Fruit fly (Drosophila melanogaster) whole organism, embryonic: Measurements from ENCODE around the gene chic.

Source experiments
- BEAF-32 ChIP-seq: fragments of 200-800 bp; sonication (Bioruptor generic); optimal IDR thresholded peaks from 3 replicates; lab custom pipeline; 2017; ENCODE audit warnings: missing biosample characterization, missing genetic modification characterization, mild to moderate bottlenecking, moderate library complexity, missing genetic modification reagents
- CG10147 ChIP-seq: fragments of 200-800 bp; sonication (Bioruptor generic); optimal IDR thresholded peaks from 2 replicates; lab custom pipeline; 2019; ENCODE audit warnings: missing biosample characterization, mild to moderate bottlenecking, missing genetic modification characterization, moderate library complexity
- CG1024 ChIP-seq: fragments of 200-800 bp; sonication (Bioruptor generic); IDR thresholded peaks from 2 replicates; pipeline ENCODE4 v1.3.6; 2022; ENCODE audit warnings: missing biosample characterization, missing genetic modification characterization
- CG11093 ChIP-seq: fragments of 200-800 bp; sonication (Bioruptor generic); IDR thresholded peaks from 3 replicates; pipeline ENCODE4 v1.3.6; 2022; ENCODE audit warnings: missing biosample characterization, missing genetic modification characterization
- CG13123 ChIP-seq: fragments of 200-800 bp; sonication (Bioruptor generic); optimal IDR thresholded peaks from 2 replicates; lab custom pipeline; 2016; ENCODE audit warnings: missing biosample characterization, missing genetic modification characterization
- CG13894 ChIP-seq: fragments of 200-800 bp; sonication (Bioruptor generic); optimal IDR thresholded peaks from 3 replicates; lab custom pipeline; 2018; ENCODE audit warnings: missing biosample characterization, mild to moderate bottlenecking, missing genetic modification characterization, moderate library complexity
- CG14441 ChIP-seq: fragments of 200-800 bp; sonication (Bioruptor generic); IDR thresholded peaks from 2 replicates; pipeline ENCODE4 v1.3.6; 2022; ENCODE audit warnings: missing biosample characterization, missing genetic modification characterization
- CG17328 ChIP-seq: fragments of 200-800 bp; sonication (Bioruptor generic); IDR thresholded peaks from 2 replicates; pipeline ENCODE4 v1.3.6; 2022; ENCODE audit warnings: missing biosample characterization, missing genetic modification characterization
- CG2120 ChIP-seq: fragments of 200-800 bp; sonication (Bioruptor generic); optimal IDR thresholded peaks from 3 replicates; lab custom pipeline; 2016; ENCODE audit warnings: missing biosample characterization, missing genetic modification characterization
- CG2129 ChIP-seq: fragments of 200-800 bp; sonication (Bioruptor generic); IDR thresholded peaks from 2 replicates; pipeline ENCODE4 v1.3.6; 2022; ENCODE audit warnings: missing biosample characterization, missing genetic modification characterization; ENCODE audit not compliant: partially characterized antibody
- CG2712 ChIP-seq: fragments of 200-800 bp; optimal IDR thresholded peaks from 3 replicates; lab custom pipeline; 2019; ENCODE audit warnings: missing biosample characterization, mild to moderate bottlenecking, missing genetic modification characterization, moderate library complexity
- CG32767 ChIP-seq: fragments of 200-800 bp; sonication (Bioruptor generic); IDR thresholded peaks from 2 replicates; pipeline ENCODE4 v1.3.6; 2022; ENCODE audit warnings: missing biosample characterization, missing genetic modification characterization
- CG3281 ChIP-seq: fragments of 200-800 bp; sonication (Bioruptor generic); optimal IDR thresholded peaks from 3 replicates; lab custom pipeline; 2017; ENCODE audit warnings: missing biosample characterization, mild to moderate bottlenecking, missing genetic modification characterization
- CG42726 ChIP-seq: fragments of 200-800 bp; sonication (Bioruptor generic); IDR thresholded peaks from 2 replicates; pipeline ENCODE4 v1.3.6; 2022; ENCODE audit warnings: missing biosample characterization, missing genetic modification characterization; ENCODE audit not compliant: partially characterized antibody
- CG7745 ChIP-seq: fragments of 200-800 bp; sonication (Bioruptor generic); optimal IDR thresholded peaks from 2 replicates; lab custom pipeline; 2018; ENCODE audit warnings: missing biosample characterization, mild to moderate bottlenecking, missing genetic modification characterization, moderate library complexity
- CG8089 ChIP-seq: fragments of 200-800 bp; sonication (Bioruptor generic); optimal IDR thresholded peaks from 3 replicates; lab custom pipeline; 2016; ENCODE audit warnings: missing biosample characterization, missing genetic modification characterization
- CG9817 ChIP-seq: fragments of 200-800 bp; sonication (Bioruptor generic); optimal IDR thresholded peaks from 2 replicates; lab custom pipeline; 2018; ENCODE audit warnings: missing biosample characterization, mild to moderate bottlenecking, missing genetic modification characterization, moderate library complexity
- Dek ChIP-seq: fragments of 200-800 bp; sonication (Bioruptor generic); optimal IDR thresholded peaks from 3 replicates; lab custom pipeline; 2019; ENCODE audit warnings: missing biosample characterization, mild to moderate bottlenecking, missing genetic modification characterization, moderate library complexity
- Dip2 ChIP-seq: fragments of 200-800 bp; sonication (Bioruptor generic); IDR thresholded peaks from 2 replicates; pipeline ENCODE4 v1.3.6; 2022; ENCODE audit warnings: missing biosample characterization, missing genetic modification characterization
- Dip3 ChIP-seq: fragments of 200-800 bp; sonication (Bioruptor generic); optimal IDR thresholded peaks from 3 replicates; lab custom pipeline; 2016; ENCODE audit warnings: missing biosample characterization, missing genetic modification characterization
- ERR ChIP-seq: fragments of 200-800 bp; sonication (Bioruptor generic); optimal IDR thresholded peaks from 2 replicates; lab custom pipeline; 2016; ENCODE audit warnings: missing biosample characterization, missing genetic modification characterization
- GATAe ChIP-seq: fragments of 200-800 bp; sonication (Bioruptor generic); conservative IDR thresholded peaks from 2 replicates; pipeline ENCODE4 v1.3.6; 2022; ENCODE audit warnings: missing biosample characterization, missing genetic modification characterization
- Hey ChIP-seq: fragments of 200-800 bp; sonication (Bioruptor generic); optimal IDR thresholded peaks from 3 replicates; lab custom pipeline; 2018; ENCODE audit warnings: missing biosample characterization, mild to moderate bottlenecking, missing genetic modification characterization
- Med ChIP-seq: fragments of 200-800 bp; sonication (Bioruptor generic); peaks from one replicate; lab custom pipeline; 2016; ENCODE audit warnings: missing biosample characterization, missing genetic modification characterization, mild to moderate bottlenecking, inconsistent platforms, moderate library complexity
- Myb ChIP-seq: fragments of 200-800 bp; sonication (Bioruptor generic); optimal IDR thresholded peaks from 2 replicates; lab custom pipeline; 2016; ENCODE audit warnings: missing biosample characterization, missing genetic modification characterization
- Nf-YA ChIP-seq: fragments of 200-800 bp; sonication (Bioruptor generic); IDR thresholded peaks from 2 replicates; pipeline ENCODE4 v1.3.6; 2022; ENCODE audit warnings: missing biosample characterization, missing genetic modification characterization
- Sox102F ChIP-seq: fragments of 200-800 bp; sonication (Bioruptor generic); optimal IDR thresholded peaks from 2 replicates; lab custom pipeline; 2018; ENCODE audit warnings: missing biosample characterization, mild to moderate bottlenecking, missing genetic modification characterization, moderate library complexity
- Trl ChIP-seq, 3 experiments: fragments of >200 bp in 2 of 3; fragments of 200-800 bp in 1 of 3; sonication (Bioruptor generic) in 1 of 3; optimal IDR thresholded peaks; 2 replicates in 1 of 3; 3 replicates in 2 of 3; lab custom pipeline; 2016 to 2017; ENCODE audit warnings: missing biosample characterization in 1 of 3, missing genetic modification characterization in 1 of 3
- ac ChIP-seq: fragments of 200-800 bp; sonication (Bioruptor generic); optimal IDR thresholded peaks from 3 replicates; lab custom pipeline; 2017; ENCODE audit warnings: missing biosample characterization, mild to moderate bottlenecking, missing genetic modification characterization
- ara ChIP-seq: fragments of 200-800 bp; sonication (Bioruptor generic); IDR thresholded peaks from 2 replicates; pipeline ENCODE4 v1.3.6; 2022; ENCODE audit warnings: missing biosample characterization, missing genetic modification characterization
- az2 ChIP-seq: fragments of 200-800 bp; sonication (Bioruptor generic); optimal IDR thresholded peaks from 3 replicates; lab custom pipeline; 2016; ENCODE audit warnings: missing biosample characterization, missing genetic modification characterization
- croc ChIP-seq: fragments of 200-800 bp; sonication (Bioruptor generic); conservative IDR thresholded peaks from 3 replicates; pipeline ENCODE4 v1.3.6; 2022; ENCODE audit warnings: missing biosample characterization, missing genetic modification characterization
- ems ChIP-seq: fragments of 200-800 bp; sonication (Bioruptor generic); optimal IDR thresholded peaks from 3 replicates; lab custom pipeline; 2016; ENCODE audit warnings: missing biosample characterization, missing genetic modification characterization
- eyg ChIP-seq: fragments of 200-800 bp; sonication (Bioruptor generic); optimal IDR thresholded peaks from 3 replicates; lab custom pipeline; 2016; ENCODE audit warnings: missing biosample characterization, missing genetic modification characterization
- fd96Cb ChIP-seq: fragments of 200-800 bp; sonication (Bioruptor generic); optimal IDR thresholded peaks from 2 replicates; lab custom pipeline; 2018; ENCODE audit warnings: missing biosample characterization, mild to moderate bottlenecking, missing genetic modification characterization, moderate library complexity
- gfzf ChIP-seq: fragments of 200-800 bp; sonication (Bioruptor generic); optimal IDR thresholded peaks from 2 replicates; lab custom pipeline; 2016; ENCODE audit warnings: missing biosample characterization, mild to moderate bottlenecking, missing genetic modification characterization, moderate library complexity
- jing ChIP-seq: fragments of 200-800 bp; sonication (Bioruptor generic); optimal IDR thresholded peaks from 2 replicates; lab custom pipeline; 2018; ENCODE audit warnings: missing biosample characterization, mild to moderate bottlenecking, missing genetic modification characterization
- kah ChIP-seq: fragments of 200-800 bp; sonication (Bioruptor generic); optimal IDR thresholded peaks from 2 replicates; lab custom pipeline; 2018; ENCODE audit warnings: missing biosample characterization, mild to moderate bottlenecking, missing genetic modification characterization
- kni ChIP-seq: fragments of 200-800 bp; sonication (Bioruptor generic); optimal IDR thresholded peaks from 3 replicates; lab custom pipeline; 2017; ENCODE audit warnings: mild to moderate bottlenecking, missing biosample characterization, missing genetic modification reagents, missing genetic modification characterization
- lab ChIP-seq: fragments of 200-800 bp; sonication (Bioruptor generic); optimal IDR thresholded peaks from 3 replicates; lab custom pipeline; 2017; ENCODE audit warnings: missing biosample characterization, missing genetic modification characterization, mild to moderate bottlenecking, moderate library complexity, missing genetic modification reagents
- lbe ChIP-seq: fragments of 200-800 bp; sonication (Bioruptor generic); optimal IDR thresholded peaks from 2 replicates; lab custom pipeline; 2016; ENCODE audit warnings: missing biosample characterization, mild to moderate bottlenecking, missing genetic modification characterization
- lilli ChIP-seq: fragments of 200-800 bp; sonication (Bioruptor generic); optimal IDR thresholded peaks from 3 replicates; lab custom pipeline; 2016; ENCODE audit warnings: missing biosample characterization, missing genetic modification characterization
- onecut ChIP-seq: fragments of 200-800 bp; sonication (Bioruptor generic); IDR thresholded peaks from 2 replicates; pipeline ENCODE4 v1.3.6; 2022; ENCODE audit warnings: missing biosample characterization, missing genetic modification characterization
- pb ChIP-seq: fragments of 200-800 bp; sonication (Bioruptor generic); optimal IDR thresholded peaks from 3 replicates; lab custom pipeline; 2016; ENCODE audit warnings: missing biosample characterization, missing genetic modification characterization
- pfk ChIP-seq: fragments of 200-800 bp; sonication (Bioruptor generic); optimal IDR thresholded peaks from 2 replicates; lab custom pipeline; 2018; ENCODE audit warnings: missing biosample characterization, mild to moderate bottlenecking, missing genetic modification characterization, moderate library complexity
- pros ChIP-seq: fragments of 200-800 bp; sonication (Bioruptor generic); optimal IDR thresholded peaks from 3 replicates; lab custom pipeline; 2019; ENCODE audit warnings: missing biosample characterization, mild to moderate bottlenecking, missing genetic modification characterization, moderate library complexity
- salm ChIP-seq: fragments of 200-800 bp; sonication (Bioruptor generic); optimal IDR thresholded peaks from 2 replicates; lab custom pipeline; 2018; ENCODE audit warnings: missing biosample characterization, mild to moderate bottlenecking, missing genetic modification characterization
- tin ChIP-seq: fragments of 200-800 bp; sonication (Bioruptor generic); optimal IDR thresholded peaks from 3 replicates; lab custom pipeline; 2016; ENCODE audit warnings: missing biosample characterization, missing genetic modification characterization
- tll ChIP-seq, 2 experiments: fragments of 200-800 bp in 1 of 2; fragments of >200 bp in 1 of 2; sonication (Bioruptor generic) in 1 of 2; optimal IDR thresholded peaks; 2 replicates each; lab custom pipeline; 2017 to 2019; ENCODE audit warnings: missing biosample characterization in 2 of 2, missing genetic modification characterization in 2 of 2, mild to moderate bottlenecking in 1 of 2, moderate library complexity in 1 of 2
- unpg ChIP-seq: fragments of 200-800 bp; sonication (Bioruptor generic); optimal IDR thresholded peaks from 3 replicates; lab custom pipeline; 2018; ENCODE audit warnings: missing biosample characterization, mild to moderate bottlenecking, missing genetic modification characterization, moderate library complexity

The chic gene

DNA sequence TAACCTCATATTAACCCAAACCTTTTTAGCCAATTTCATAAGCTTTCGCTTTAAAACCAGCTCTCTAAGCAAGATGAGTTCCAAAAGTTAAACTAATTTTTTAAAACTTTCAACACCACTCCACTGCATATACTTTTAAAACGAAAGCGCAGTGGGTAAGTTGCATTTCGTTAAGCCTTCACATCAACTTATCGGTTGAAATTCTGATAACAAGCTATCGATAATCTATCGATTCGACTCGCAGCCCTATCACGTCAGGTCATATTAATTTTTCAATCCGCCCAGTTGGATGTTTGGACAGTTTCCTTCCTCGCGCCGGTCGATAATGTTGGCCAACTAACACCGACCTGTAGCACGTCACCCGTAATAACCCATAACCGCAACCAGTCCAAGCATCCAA lies 5.3 kb upstream of the chic start, which contains the start of gene ifc (continued):
- TF ChIP-seq Dip3 = peak; percentile 51
- TF ChIP-seq Myb (GFP tag; lab: Kevin White, UChicago) = peak; percentile 70
- TF ChIP-seq az2 (GFP tag; lab: Kevin White, UChicago) = peak; percentile 37
- TF ChIP-seq CG2120 (GFP tag; lab: Kevin White, UChicago) = peak; percentile 80
- no peak for TF ChIP-seq Sox102F (GFP tag; lab: Kevin White, UChicago)
- peak; percentile 94 for TF ChIP-seq Med (GFP tag; lab: Kevin White, UChicago)
- no peak for TF ChIP-seq CG14441 (GFP tag; lab: Robert Waterston, UW)
- no peak for TF ChIP-seq ara (GFP tag; lab: Robert Waterston, UW)
- TF ChIP-seq CG10147 = no peak
- TF ChIP-seq gfzf = peak; percentile 61
- TF ChIP-seq Dek (tag; lab: Kevin White, UChicago) = peak; percentile 63
- TF ChIP-seq jing (GFP tag; lab: Kevin White, UChicago) = no peak
- no peak for TF ChIP-seq salm (tag; lab: Kevin White, UChicago)
- peak; percentile 18 for TF ChIP-seq kah (GFP tag; lab: Kevin White, UChicago)
- no peak for TF ChIP-seq lbe (GFP tag; lab: Kevin White, UChicago)
- TF ChIP-seq tin (GFP tag; lab: Kevin White, UChicago) = peak; percentile 35
- no peak for TF ChIP-seq pros
- TF ChIP-seq CG3281 (GFP tag; lab: Kevin White, UChicago) = peak; percentile 50
- no peak for TF ChIP-seq CG1024 (GFP tag; lab: Robert Waterston, UW)
- peak; percentile 83 for TF ChIP-seq BEAF-32 (GFP tag; lab: Kevin White, UChicago)
- TF ChIP-seq pb (GFP tag; lab: Kevin White, UChicago) = peak; percentile 9
- TF ChIP-seq CG9817 (tag; lab: Kevin White, UChicago) = peak; percentile 68
- peak; percentile 51 for TF ChIP-seq CG13123 (GFP tag; lab: Kevin White, UChicago)
- peak; percentile 89 for TF ChIP-seq CG13894
- no peak for TF ChIP-seq CG2129
- TF ChIP-seq ac (GFP tag; lab: Kevin White, UChicago) = no peak
- TF ChIP-seq lab (GFP tag; lab: Kevin White, UChicago) = peak; percentile 72
- TF ChIP-seq CG7745 (tag; lab: Kevin White, UChicago) = no peak
- peak; percentile 36 for TF ChIP-seq pfk (GFP tag; lab: Kevin White, UChicago)
- no peak for TF ChIP-seq Hey (tag; lab: Kevin White, UChicago)
- TF ChIP-seq CG32767 (GFP tag; lab: Robert Waterston, UW) = no peak
- TF ChIP-seq ERR (GFP tag; lab: Kevin White, UChicago) = peak; percentile 69
- no peak for TF ChIP-seq croc
- peak; percentile 76 for TF ChIP-seq CG2712 (tag; lab: Kevin White, UChicago)
- no peak for TF ChIP-seq Nf-YA (GFP tag; lab: Robert Waterston, UW)
- TF ChIP-seq CG42726 (GFP tag; lab: Robert Waterston, UW) = no peak
- no peak; the same call in none of the 2 replicates for TF ChIP-seq onecut (GFP tag; lab: Robert Waterston, UW)
- no peak for TF ChIP-seq CG11093 (GFP tag; lab: Robert Waterston, UW)
- TF ChIP-seq CG8089 (GFP tag; lab: Kevin White, UChicago) = peak; percentile 53
- peak; percentile 38 for TF ChIP-seq ems (GFP tag; lab: Kevin White, UChicago)
- TF ChIP-seq fd96Cb (tag; lab: Kevin White, UChicago) = peak; percentile 27
- TF ChIP-seq tll (GFP tag; optimal IDR thresholded peaks at IDR 0.05; lab: Kevin White, UChicago) = no peak
- no peak for TF ChIP-seq CG17328 (GFP tag; lab: Robert Waterston, UW)
- TF ChIP-seq GATAe (GFP tag; lab: Robert Waterston, UW) = no peak
- no peak for TF ChIP-seq kni (GFP tag; lab: Kevin White, UChicago)
- peak; percentile 53 for TF ChIP-seq eyg (GFP tag; lab: Kevin White, UChicago)
- TF ChIP-seq unpg (GFP tag; lab: Kevin White, UChicago) = peak; percentile 42
- no peak for TF ChIP-seq Dip2 (GFP tag; lab: Robert Waterston, UW)
- no peak for TF ChIP-seq Trl (optimal IDR thresholded peaks at IDR 0.05; lab: Kevin White, UChicago)
- TF ChIP-seq Trl (GFP tag; optimal IDR thresholded peaks at IDR 0.05; lab: Kevin White, UChicago) = peak; percentile 75
- TF ChIP-seq lilli = peak; percentile 76
